Fruit fly (Drosophila melanogaster): ENCODE measurements around the gene ppk28.

- TF ChIP-seq ttk (optimal IDR thresholded peaks at IDR 0.05): no peak
- TF ChIP-seq Myc (optimal IDR thresholded peaks at IDR 0.05): no peak
- TF ChIP-seq psq (optimal IDR thresholded peaks at IDR 0.05): no peak
- TF ChIP-seq insv (optimal IDR thresholded peaks at IDR 0.05): no peak
Measured at dm6 chrX:16781055-16781454, 24.8 kb upstream of the ppk28 start.
